Worm (Caenorhabditis elegans) whole organism, mixed stage, embryonic: Measurements from ENCODE around the gene str-3.

Experiments used
- ces-1 ChIP-seq: fragments of 150-350 bp; optimal IDR thresholded peaks from 2 replicates; lab custom pipeline; 2014; ENCODE audit warnings: missing biosample characterization, missing genetic modification reagents, missing genetic modification characterization
- nhr-28 ChIP-seq: fragments of 150-350 bp; optimal IDR thresholded peaks from 2 replicates; lab custom pipeline; 2014; ENCODE audit warnings: missing biosample characterization, missing genetic modification characterization
- pha-4 ChIP-seq: fragments of 150-350 bp; optimal IDR thresholded peaks from 2 replicates; lab custom pipeline; 2018; ENCODE audit warnings: missing biosample characterization, missing genetic modification reagents, missing genetic modification characterization

- no peak for TF ChIP-seq pha-4 (tag; lab: Kevin White, UChicago)
- TF ChIP-seq ces-1: peak; percentile 14
- TF ChIP-seq nhr-28 (tag; lab: Kevin White, UChicago): no peak
Measured at ce11 chrIV:11080823-11081285, 19.3 kb downstream of the str-3 start, which contains the start of gene atg-7.
